Worm (Caenorhabditis elegans) whole organism, dauer: ENCODE data around the gene R07E5.6.

Experiments
- unc-62 ChIP-seq: sonication (generic microtip); optimal IDR thresholded peaks from 2 replicates; lab custom pipeline; 2017; ENCODE audit warnings: missing biosample characterization, missing genetic modification reagents, missing genetic modification characterization

R07E5.6 gene

DNA sequence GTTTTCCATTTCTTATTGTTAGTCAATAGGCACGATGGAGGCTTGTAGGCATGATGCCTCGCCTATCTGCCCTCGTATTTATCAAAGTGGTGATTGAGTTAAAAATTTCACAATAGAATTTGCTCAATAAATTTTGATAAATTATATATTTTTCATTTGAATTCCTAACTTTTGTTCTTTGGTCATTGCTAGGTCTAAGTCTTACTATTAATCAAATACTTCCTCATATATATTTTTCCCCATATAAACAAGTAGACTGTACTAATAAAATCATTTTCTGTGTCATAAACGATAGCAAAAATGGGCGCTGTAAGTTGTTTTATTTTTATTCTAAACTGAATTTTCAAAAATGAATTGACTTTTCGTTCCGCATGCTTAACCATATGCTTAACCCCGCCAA is 14.1 kb upstream of the R07E5.6 start, which contains the start of gene pals-28:
Gene pals-28 (plus strand): TSS at position 301 of the 400 bp plus-strand sequence.
- no peak for TF ChIP-seq unc-62 (GFP tag; lab: Kevin White, UChicago)

DNA sequence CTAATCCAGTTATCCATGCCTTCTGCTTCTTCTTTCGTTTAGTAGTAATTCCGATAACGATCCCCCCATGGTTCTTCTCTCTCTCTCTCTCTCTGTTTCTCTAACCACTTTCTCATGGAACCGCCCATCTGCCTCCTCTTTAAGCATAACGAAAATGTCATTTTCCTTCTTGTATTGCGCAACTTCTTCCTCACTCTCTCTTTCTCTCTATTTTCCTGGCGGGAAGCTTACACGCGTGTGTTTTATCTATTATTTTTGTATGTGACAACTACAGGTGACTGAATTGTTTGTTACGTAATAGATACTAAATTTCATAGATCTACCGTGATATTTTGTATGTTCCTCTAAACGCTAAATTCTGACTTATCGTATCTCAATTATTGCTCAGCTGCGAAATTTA is 8.1 kb upstream of the R07E5.6 start:
- no peak for TF ChIP-seq unc-62 (GFP tag; lab: Kevin White, UChicago)

DNA sequence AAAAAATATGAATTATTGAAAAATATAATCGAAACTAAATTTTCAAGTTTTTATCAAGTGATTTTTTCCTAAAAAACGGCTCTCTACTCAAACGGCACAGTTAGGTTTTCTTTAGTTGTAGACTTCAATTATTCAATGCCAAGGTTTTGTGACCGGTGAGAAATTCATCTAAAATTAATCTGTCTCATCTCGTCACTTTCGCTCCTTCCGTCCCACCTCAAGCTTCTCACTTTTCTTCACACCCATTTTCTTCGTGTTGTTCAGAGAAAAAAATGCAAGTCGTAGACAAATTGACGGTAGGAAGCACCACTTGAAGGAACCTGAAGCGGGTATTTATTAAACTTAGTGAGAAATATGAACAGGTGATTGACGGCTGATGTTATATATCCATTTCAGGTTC is 7.2 kb upstream of the R07E5.6 start:
- no peak for TF ChIP-seq unc-62 (GFP tag; lab: Kevin White, UChicago)

DNA sequence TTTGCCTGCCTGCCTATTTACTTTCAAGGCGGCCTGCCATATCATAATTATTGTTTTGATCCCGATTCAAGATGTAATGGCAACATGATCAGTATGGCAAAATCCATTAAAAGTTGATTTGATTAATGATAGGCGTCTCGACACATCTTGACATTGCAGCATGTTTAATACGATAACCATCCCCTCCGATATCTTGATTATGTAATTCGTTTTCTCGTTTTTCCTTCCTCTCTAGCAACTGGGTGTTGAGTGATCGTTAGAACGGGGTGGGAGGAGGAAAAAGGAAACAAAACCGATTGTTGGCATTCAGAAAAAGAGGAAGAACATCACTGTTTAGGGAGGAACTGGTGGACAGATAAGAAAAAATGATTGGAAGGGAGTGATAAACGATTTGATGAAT is 6.6 kb upstream of the R07E5.6 start:
- TF ChIP-seq unc-62 (GFP tag; lab: Kevin White, UChicago), result no peak

DNA sequence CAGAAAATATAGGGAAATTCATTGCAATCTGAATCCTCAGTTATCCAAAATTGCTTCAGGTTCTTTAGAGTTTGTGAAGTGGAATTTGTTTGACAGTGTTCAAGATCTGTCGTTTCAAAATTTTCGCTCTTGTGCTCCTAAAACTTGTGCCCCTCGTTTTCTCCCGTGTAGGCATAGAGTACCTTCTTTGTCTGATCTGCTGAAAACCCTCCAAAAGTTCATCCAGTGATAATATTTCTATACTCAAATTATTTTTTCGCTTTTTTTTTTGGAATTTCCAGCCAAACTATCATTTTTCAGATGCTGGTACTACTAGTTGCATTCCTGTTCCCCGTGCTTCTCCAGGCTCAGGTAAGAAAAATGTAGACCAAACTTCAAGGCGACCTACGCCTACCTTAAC is 4.1 kb upstream of the R07E5.6 start, which contains the start of gene R07E5.4:
Gene R07E5.4 (plus strand): TSS at position 301 of the 400 bp plus-strand sequence.
- TF ChIP-seq unc-62 (GFP tag; lab: Kevin White, UChicago), result no peak

DNA sequence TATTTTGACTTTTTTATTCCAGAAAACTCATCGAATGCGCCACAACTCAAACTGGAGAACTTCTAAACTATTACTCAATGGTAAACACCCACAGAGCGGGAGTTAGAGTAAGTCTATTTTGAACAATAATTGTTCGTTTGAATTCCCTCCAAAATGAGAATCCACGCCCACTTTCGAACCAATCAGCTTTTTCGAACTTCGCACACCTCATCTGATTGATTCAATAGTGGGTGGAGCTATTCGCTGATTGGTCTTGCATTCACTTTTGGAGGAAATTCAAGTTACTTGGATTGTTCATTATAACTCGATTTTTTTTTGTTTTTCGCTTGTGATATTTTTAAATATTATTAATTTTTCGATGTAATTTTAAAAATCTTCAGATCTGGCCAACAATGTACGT is 2.7 kb upstream of the R07E5.6 start:
- TF ChIP-seq unc-62 (GFP tag; lab: Kevin White, UChicago), result no peak

DNA sequence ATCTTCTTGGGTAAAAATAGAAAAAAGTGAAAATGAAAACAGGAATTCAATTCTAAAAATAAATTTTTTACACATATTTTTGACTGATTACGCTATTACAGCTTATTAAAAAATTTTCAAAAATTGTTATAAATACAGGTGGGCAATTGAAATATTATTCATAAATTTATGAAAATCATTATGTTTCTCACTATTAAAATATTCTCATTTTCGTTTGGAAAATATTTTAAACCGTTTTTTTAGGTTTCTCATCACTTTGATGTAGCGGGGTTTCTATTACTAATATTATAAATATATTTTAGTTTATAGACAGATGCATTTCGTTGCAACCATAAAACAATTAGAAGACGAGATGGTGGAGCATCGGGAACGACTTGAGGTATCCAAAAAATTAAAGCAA is 1.4 kb upstream of the R07E5.6 start, which contains the start of gene R07E5.5:
Gene R07E5.5 (plus strand): TSS at position 301 of the 400 bp plus-strand sequence.
- TF ChIP-seq unc-62 (GFP tag; lab: Kevin White, UChicago), result no peak

DNA sequence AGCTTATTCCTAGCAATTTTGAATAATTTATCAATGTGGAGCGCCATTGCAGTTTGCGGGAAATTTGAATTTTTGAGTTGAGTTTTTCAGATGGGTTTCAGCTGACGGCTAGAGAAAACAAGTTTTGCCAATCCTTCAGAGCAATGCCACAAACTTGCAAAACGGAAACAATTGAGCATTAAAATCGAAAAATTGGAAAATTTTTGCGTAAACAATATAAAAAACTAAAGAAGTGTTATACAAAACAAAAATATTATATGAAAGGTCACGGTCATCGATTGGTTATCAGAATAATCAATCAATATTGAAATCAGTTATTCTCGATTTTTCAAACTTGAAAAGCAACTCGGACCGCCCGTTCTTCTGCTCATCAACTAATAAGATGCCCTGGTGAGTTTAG is 2.6 kb downstream of the R07E5.6 start, which contains the start of gene R07E5.15:
Gene R07E5.15 (plus strand): TSS at position 301 of the 400 bp plus-strand sequence.
- no peak for TF ChIP-seq unc-62 (GFP tag; lab: Kevin White, UChicago)

DNA sequence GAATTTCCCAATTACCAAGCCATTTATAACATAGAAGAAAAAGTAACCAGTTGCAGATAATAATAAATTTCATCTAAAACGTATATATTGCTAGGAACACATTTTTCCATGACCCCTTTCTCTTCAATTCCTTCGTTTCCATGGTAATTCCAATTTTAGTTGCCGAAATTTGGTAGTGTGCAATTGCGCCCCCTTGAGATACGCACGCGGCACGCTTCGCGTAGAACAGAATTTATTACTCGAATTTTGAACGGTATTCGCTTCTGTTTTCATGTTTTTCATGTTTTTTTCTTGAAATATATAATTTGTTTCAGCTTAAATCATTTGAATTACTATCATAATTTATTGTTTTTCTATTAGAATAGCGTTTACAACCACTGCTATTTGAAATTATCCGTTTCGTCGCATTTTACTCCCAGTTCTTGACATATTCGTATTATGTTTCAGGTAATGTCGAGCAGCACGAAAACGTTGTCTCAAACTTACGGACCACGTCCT is 5.8 kb downstream of the R07E5.6 start, which contains the start of the genes R07E5.17 and snfc-5:
Gene R07E5.17 (minus strand): TSS at position 98 of the 498 bp plus-strand sequence.
Gene snfc-5 (plus strand): TSS at position 448 of the 498 bp plus-strand sequence.
- no peak for TF ChIP-seq unc-62 (GFP tag; lab: Kevin White, UChicago)

DNA sequence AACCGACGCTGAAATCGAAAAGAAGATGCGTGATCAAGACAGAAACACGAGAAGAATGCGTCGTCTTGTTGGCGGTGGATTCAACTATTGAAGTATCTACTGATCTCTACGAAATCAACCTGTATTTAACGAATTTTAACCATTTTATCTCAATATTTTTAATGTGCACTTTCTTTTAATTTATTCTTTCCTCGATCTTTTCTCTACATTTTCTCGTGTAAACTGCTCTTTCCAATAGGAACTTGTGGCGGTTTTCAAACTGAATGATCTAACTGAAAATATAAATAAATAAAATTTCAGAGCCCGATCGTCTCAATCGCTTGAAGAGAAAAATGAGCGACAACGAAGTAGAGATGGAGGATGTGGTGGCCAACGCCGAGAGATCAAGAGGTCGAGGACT is 7.4 kb downstream of the R07E5.6 start, which contains the start of gene rnp-4:
Gene rnp-4 (plus strand): TSS at position 301 of the 400 bp plus-strand sequence.
- no peak for TF ChIP-seq unc-62 (GFP tag; lab: Kevin White, UChicago)

DNA sequence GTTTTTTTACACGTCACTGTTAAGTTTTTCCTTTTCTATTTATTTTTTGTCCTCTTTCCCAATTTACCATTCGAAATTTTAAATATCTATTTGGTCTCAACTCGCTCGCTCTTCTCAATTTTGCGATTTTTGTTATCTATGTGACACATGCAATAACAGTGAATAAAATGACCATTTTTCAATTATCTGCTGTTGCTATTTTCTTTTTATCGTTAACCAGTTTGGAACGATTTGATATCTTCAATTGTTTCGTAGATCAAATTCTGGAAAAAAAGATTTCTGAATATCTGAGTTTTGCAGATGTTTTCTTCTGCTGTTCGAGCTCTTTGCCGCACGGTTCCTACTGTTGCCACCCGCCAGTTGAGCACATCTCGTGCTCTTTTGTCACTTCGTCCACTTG is 8.6 kb downstream of the R07E5.6 start, which contains the start of gene prdx-3:
Gene prdx-3 (plus strand): TSS at position 301 of the 400 bp plus-strand sequence.
- no peak for TF ChIP-seq unc-62 (GFP tag; lab: Kevin White, UChicago)

DNA sequence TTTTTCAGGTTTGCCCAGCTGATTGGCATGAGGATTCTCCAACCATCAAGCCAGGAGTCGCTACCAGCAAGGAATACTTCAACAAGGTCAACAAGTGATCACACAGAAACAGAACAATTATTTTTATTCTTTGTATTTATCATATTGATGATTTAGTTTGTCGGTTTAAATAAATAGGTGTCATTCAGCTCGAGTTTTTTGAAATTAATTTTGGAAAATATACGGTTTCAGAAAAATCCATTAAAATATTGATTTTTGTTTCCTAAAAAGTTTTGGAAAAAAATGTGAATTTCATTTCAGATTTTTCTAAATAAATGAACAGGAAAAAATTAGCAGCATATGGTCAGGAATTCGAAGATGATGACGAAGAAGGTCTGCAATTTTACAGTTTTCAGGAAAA is 9.7 kb downstream of the R07E5.6 start, which contains the start of gene gpch-1:
Gene gpch-1 (plus strand): TSS at position 301 of the 400 bp plus-strand sequence.
- no peak for TF ChIP-seq unc-62 (GFP tag; lab: Kevin White, UChicago)

DNA sequence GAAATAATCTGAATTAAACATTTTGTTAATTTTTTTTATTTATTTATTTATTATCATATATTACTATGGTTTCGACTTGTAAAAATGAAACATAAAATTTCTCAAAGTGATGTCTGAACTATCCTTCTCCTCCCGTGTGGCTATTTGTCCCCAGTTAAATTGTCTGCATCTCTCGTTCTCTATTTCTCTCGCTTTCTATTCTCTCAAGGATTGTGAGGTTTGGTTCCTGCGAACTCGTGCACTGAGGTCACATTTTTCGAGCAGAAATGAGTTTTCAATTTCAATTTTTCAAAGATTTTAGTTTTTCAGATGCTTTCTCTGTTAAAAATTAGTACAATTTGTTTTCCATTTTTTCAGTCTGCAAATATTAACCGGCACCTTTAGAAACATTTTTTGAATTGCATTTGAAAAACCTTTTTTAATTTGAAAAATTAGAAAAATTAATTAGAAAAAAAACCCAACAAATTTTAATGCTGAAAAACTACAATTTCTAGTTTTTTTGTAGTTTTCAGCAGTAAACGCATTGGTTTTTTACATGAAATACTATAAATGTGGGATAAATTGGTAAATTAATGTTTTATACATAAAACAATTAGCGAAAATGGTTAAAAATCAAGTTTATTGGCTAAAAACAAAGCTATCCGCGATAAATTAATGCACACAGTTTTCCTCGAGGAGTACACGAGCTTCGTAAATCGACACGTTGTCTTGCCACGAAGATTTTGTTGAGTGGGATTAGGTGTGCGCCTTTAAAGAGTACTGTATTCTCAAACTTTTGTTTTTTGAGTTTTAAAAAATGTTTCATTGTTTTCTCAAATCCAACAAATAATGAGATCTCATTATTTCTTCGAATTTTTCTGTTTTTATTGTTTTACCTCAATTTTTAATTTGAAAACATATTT is 13.8 kb downstream of the R07E5.6 start:
- TF ChIP-seq unc-62 (GFP tag; lab: Kevin White, UChicago), result no peak

DNA sequence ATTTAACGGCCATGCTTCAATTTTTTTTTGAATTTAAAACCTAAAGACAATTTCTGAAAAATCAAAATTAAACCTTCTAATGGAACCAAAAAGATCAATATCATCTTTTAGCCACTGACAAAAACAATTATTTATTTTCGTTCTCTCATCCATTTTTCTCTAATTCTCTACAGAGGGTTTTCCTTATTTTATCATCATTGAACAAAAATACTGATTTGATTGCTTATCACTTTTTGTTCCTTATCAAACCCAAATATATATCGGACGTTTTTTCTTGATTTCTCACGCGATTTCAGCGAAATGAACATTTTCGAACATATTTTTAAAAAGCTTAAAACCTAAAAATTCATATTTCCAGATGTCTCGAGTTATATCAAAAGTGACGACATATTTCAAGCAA is 14.5 kb downstream of the R07E5.6 start, which contains the start of gene mpc-1:
Gene mpc-1 (plus strand): TSS at position 359 of the 400 bp plus-strand sequence.
- TF ChIP-seq unc-62 (GFP tag; lab: Kevin White, UChicago), result no peak

DNA sequence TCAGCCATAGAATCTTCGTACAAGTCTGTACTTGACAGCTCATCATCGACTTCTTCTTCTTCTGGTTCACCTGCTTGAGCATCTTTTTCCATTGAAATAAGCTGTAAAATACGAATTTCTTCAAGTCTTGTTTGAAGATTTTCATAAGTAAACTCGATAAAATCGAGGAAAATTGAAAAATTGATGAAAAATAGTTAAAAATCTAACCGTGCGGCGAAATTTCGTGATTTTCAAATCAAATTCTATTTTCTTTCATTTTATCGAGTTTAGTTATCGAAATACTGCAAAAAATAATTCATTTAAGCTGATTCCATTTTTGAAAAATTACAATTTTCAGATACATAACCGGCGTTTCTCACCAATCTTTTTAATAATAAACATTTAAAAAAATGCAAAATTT is 16.6 kb downstream of the R07E5.6 start, which contains the start of gene R07E5.11:
Gene R07E5.11 (minus strand): TSS at position 101 of the 400 bp plus-strand sequence.
- no peak for TF ChIP-seq unc-62 (GFP tag; lab: Kevin White, UChicago)

DNA sequence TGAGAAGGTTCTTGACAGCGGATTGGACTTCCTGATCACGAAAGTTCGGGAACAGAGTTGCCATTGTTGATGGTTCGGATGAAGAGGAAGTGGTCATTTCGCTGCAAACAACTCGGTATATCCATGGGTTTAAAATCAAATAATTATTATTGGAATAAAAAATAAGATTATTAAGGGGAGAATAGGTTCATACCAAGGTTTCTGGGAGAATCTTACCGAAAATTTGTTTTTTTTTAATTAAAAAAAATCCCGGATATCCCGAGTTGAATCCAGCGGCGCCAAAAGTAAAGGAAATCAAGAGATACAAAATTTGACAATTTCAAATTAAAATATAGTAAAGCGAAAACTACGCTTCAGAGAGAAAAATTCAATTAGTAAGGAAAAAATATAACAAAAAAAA is 19.4 kb downstream of the R07E5.6 start, which contains the start of the genes R07E5.19 and pdcd-2:
Gene R07E5.19 (minus strand): TSS at position 101 of the 400 bp plus-strand sequence.
Gene pdcd-2 (minus strand): TSS at position 102 of the 400 bp plus-strand sequence.
- TF ChIP-seq unc-62 (GFP tag; lab: Kevin White, UChicago), result no peak
